Worm (Caenorhabditis elegans) whole organism, L2 larva: ENCODE data around the gene isy-1.

ENCODE experiments used
- C34F6.9 ChIP-seq: fragments of 150-350 bp; optimal IDR thresholded peaks from 2 replicates; lab custom pipeline; 2014; ENCODE audit warnings: missing biosample characterization, missing genetic modification characterization
- alr-1 ChIP-seq: fragments of 150-350 bp; optimal IDR thresholded peaks from 2 replicates; lab custom pipeline; 2014; ENCODE audit warnings: missing biosample characterization, missing genetic modification characterization
- ceh-82 ChIP-seq: fragments of 150-350 bp; optimal IDR thresholded peaks from 2 replicates; lab custom pipeline; 2014; ENCODE audit warnings: missing biosample characterization, missing genetic modification characterization
- egl-27 ChIP-seq: sonication (generic microtip); optimal IDR thresholded peaks from 3 replicates; lab custom pipeline; 2017; ENCODE audit warnings: missing biosample characterization, missing genetic modification reagents, missing genetic modification characterization
- lin-13 ChIP-seq: fragments of 150-350 bp; optimal IDR thresholded peaks from 2 replicates; lab custom pipeline; 2014; ENCODE audit warnings: missing biosample characterization, missing genetic modification reagents, missing genetic modification characterization
- nhr-11 ChIP-seq: fragments of 150-350 bp; optimal IDR thresholded peaks from 2 replicates; lab custom pipeline; 2014; ENCODE audit warnings: missing biosample characterization, missing genetic modification characterization
- nhr-6 ChIP-seq: fragments of 150-350 bp; optimal IDR thresholded peaks from 2 replicates; lab custom pipeline; 2014; ENCODE audit warnings: missing biosample characterization, missing genetic modification characterization
- ztf-1 ChIP-seq: fragments of 200-800 bp; sonication (Bioruptor generic); conservative IDR thresholded peaks from 2 replicates; pipeline ENCODE4 v1.3.6; 2022; ENCODE audit warnings: missing genetic modification characterization, missing compliant biosample characterization

ce11 chrV:11012419-11012818 is 11.9 kb upstream of the isy-1 start, which contains the start of gene C13G3.1:
- TF ChIP-seq nhr-11 (tag; lab: Kevin White, UChicago) (no peak), egl-27 (tag; lab: Kevin White, UChicago) (no peak), lin-13 (GFP tag; lab: Kevin White, UChicago) (no peak), nhr-6 (tag; lab: Kevin White, UChicago) (no peak), C34F6.9 (no peak), ceh-82 (tag; lab: Kevin White, UChicago) (no peak), ztf-1 (GFP tag; lab: Robert Waterston, UW) (no peak), alr-1 (tag; lab: Kevin White, UChicago) (no peak)
